Fruit fly (Drosophila melanogaster) whole organism, embryonic: Measurements from ENCODE around the gene H2.0.

Experiments used
- B-H1 ChIP-seq: fragments of 200-800 bp; sonication (Bioruptor generic); IDR thresholded peaks from 3 replicates; pipeline ENCODE4 v1.3.6; 2022; ENCODE audit warnings: missing biosample characterization, missing genetic modification characterization
- Bdp1 ChIP-seq: fragments of 200-800 bp; sonication (Bioruptor generic); optimal IDR thresholded peaks from 3 replicates; lab custom pipeline; 2016; ENCODE audit warnings: missing biosample characterization, missing genetic modification characterization
- Blimp-1 ChIP-seq: fragments of 200-800 bp; sonication (Bioruptor generic); optimal IDR thresholded peaks from 3 replicates; lab custom pipeline; 2018; ENCODE audit warnings: missing biosample characterization, missing genetic modification characterization, mild to moderate bottlenecking, moderate library complexity, missing genetic modification reagents
- CG10543 ChIP-seq: fragments of 200-800 bp; sonication (Bioruptor generic); optimal IDR thresholded peaks from 3 replicates; lab custom pipeline; 2017; ENCODE audit warnings: missing biosample characterization, mild to moderate bottlenecking, missing genetic modification characterization, moderate library complexity
- CG10565 ChIP-seq: fragments of 200-800 bp; sonication (Bioruptor generic); optimal IDR thresholded peaks from 3 replicates; lab custom pipeline; 2016; ENCODE audit warnings: missing biosample characterization, mild to moderate bottlenecking, missing genetic modification characterization
- CG11560 ChIP-seq: fragments of 200-800 bp; sonication (Bioruptor generic); IDR thresholded peaks from 3 replicates; pipeline ENCODE4 v1.3.6; 2022; ENCODE audit warnings: missing biosample characterization, missing genetic modification characterization
- CG1233 ChIP-seq: fragments of 200-800 bp; sonication (Bioruptor generic); optimal IDR thresholded peaks from 4 replicates; lab custom pipeline; 2018; ENCODE audit warnings: missing biosample characterization, mild to moderate bottlenecking, missing genetic modification characterization
- CG1529 ChIP-seq: fragments of 200-800 bp; sonication (Bioruptor generic); optimal IDR thresholded peaks from 3 replicates; lab custom pipeline; 2018; ENCODE audit warnings: missing biosample characterization, missing genetic modification characterization
- CG1602 ChIP-seq: fragments of 200-800 bp; sonication (Bioruptor generic); optimal IDR thresholded peaks from 3 replicates; lab custom pipeline; 2016; ENCODE audit warnings: missing biosample characterization, missing genetic modification characterization
- CG16779 ChIP-seq: fragments of 200-800 bp; sonication (Bioruptor generic); IDR thresholded peaks from 2 replicates; pipeline ENCODE4 v1.3.6; 2022; ENCODE audit warnings: missing biosample characterization, missing genetic modification characterization
- CG16815 ChIP-seq: fragments of 200-800 bp; sonication (Bioruptor generic); optimal IDR thresholded peaks from 3 replicates; lab custom pipeline; 2017; ENCODE audit warnings: missing biosample characterization, mild to moderate bottlenecking, missing genetic modification characterization
- CG17359 ChIP-seq: fragments of 200-800 bp; sonication (Bioruptor generic); optimal IDR thresholded peaks from 3 replicates; lab custom pipeline; 2018; ENCODE audit warnings: missing biosample characterization, mild to moderate bottlenecking, missing genetic modification characterization, moderate library complexity
- CG2120 ChIP-seq: fragments of 200-800 bp; sonication (Bioruptor generic); optimal IDR thresholded peaks from 3 replicates; lab custom pipeline; 2016; ENCODE audit warnings: missing biosample characterization, missing genetic modification characterization
- CG6254 ChIP-seq: fragments of 200-800 bp; sonication (Bioruptor generic); optimal IDR thresholded peaks from 3 replicates; lab custom pipeline; 2017; ENCODE audit warnings: mild to moderate bottlenecking, missing biosample characterization, missing genetic modification reagents, missing genetic modification characterization
- CG6689 ChIP-seq: fragments of 200-800 bp; sonication (Bioruptor generic); IDR thresholded peaks from 2 replicates; pipeline ENCODE4 v1.3.6; 2022; ENCODE audit warnings: missing biosample characterization, missing genetic modification characterization
- CG7556 ChIP-seq: fragments of 200-800 bp; sonication (Bioruptor generic); optimal IDR thresholded peaks from 2 replicates; lab custom pipeline; 2017; ENCODE audit warnings: missing biosample characterization, mild to moderate bottlenecking, missing genetic modification characterization
- CG9797 ChIP-seq: fragments of 200-800 bp; sonication (Bioruptor generic); optimal IDR thresholded peaks from 3 replicates; lab custom pipeline; 2018; ENCODE audit warnings: missing biosample characterization, mild to moderate bottlenecking, missing genetic modification characterization
- CkIIα-i1 ChIP-seq: fragments of 200-800 bp; sonication (Bioruptor generic); IDR thresholded peaks from 2 replicates; pipeline ENCODE4 v1.3.6; 2022; ENCODE audit warnings: missing biosample characterization, missing genetic modification characterization
- D19B ChIP-seq: fragments of 200-800 bp; sonication (Bioruptor generic); optimal IDR thresholded peaks from 2 replicates; lab custom pipeline; 2017; ENCODE audit warnings: missing biosample characterization, mild to moderate bottlenecking, missing genetic modification characterization
- Dfd ChIP-seq, 2 experiments: fragments of >200 bp; optimal IDR thresholded peaks; 2 replicates each; lab custom pipeline; 2017; ENCODE audit warnings: missing biosample characterization in 2 of 2, missing genetic modification characterization in 2 of 2
- Dp ChIP-seq: fragments of 200-800 bp; sonication (Bioruptor generic); optimal IDR thresholded peaks from 2 replicates; lab custom pipeline; 2018; ENCODE audit warnings: missing biosample characterization, mild to moderate bottlenecking, missing genetic modification characterization, moderate library complexity
- Fer3 ChIP-seq: fragments of 200-800 bp; sonication (Bioruptor generic); optimal IDR thresholded peaks from 2 replicates; lab custom pipeline; 2018; ENCODE audit warnings: missing biosample characterization, mild to moderate bottlenecking, missing genetic modification characterization, moderate library complexity
- Gug ChIP-seq: fragments of 200-800 bp; sonication (Bioruptor generic); IDR thresholded peaks from 4 replicates; pipeline ENCODE4 v1.3.6; 2022; ENCODE audit warnings: missing biosample characterization, missing genetic modification characterization
- H2.0 ChIP-seq: fragments of 200-800 bp; sonication (Bioruptor generic); IDR thresholded peaks from 2 replicates; pipeline ENCODE4 v1.3.6; 2022; ENCODE audit warnings: missing biosample characterization, missing genetic modification characterization
- HmgZ ChIP-seq: fragments of 200-800 bp; sonication (Bioruptor generic); optimal IDR thresholded peaks from 2 replicates; lab custom pipeline; 2018; ENCODE audit warnings: missing biosample characterization, mild to moderate bottlenecking, missing genetic modification characterization
- Hmr ChIP-seq: fragments of 200-800 bp; sonication (Bioruptor generic); optimal IDR thresholded peaks from 3 replicates; lab custom pipeline; 2017; ENCODE audit warnings: mild to moderate bottlenecking, missing biosample characterization, missing genetic modification reagents, missing genetic modification characterization
- Nf-YA ChIP-seq: fragments of 200-800 bp; sonication (Bioruptor generic); IDR thresholded peaks from 2 replicates; pipeline ENCODE4 v1.3.6; 2022; ENCODE audit warnings: missing biosample characterization, missing genetic modification characterization
- Side ChIP-seq: fragments of 200-800 bp; sonication (Bioruptor generic); optimal IDR thresholded peaks from 2 replicates; lab custom pipeline; 2016; ENCODE audit warnings: missing biosample characterization, missing genetic modification characterization
- Sin3A ChIP-seq: fragments of >200 bp; optimal IDR thresholded peaks from 2 replicates; lab custom pipeline; 2018
- Sry-δ ChIP-seq: fragments of 200-800 bp; sonication (Bioruptor generic); optimal IDR thresholded peaks from 2 replicates; lab custom pipeline; 2016; ENCODE audit warnings: missing biosample characterization, missing genetic modification characterization
- Ssrp ChIP-seq: fragments of 200-800 bp; sonication (Bioruptor generic); optimal IDR thresholded peaks from 2 replicates; lab custom pipeline; 2018; ENCODE audit warnings: missing biosample characterization, mild to moderate bottlenecking, missing genetic modification characterization, moderate library complexity
- ab ChIP-seq: fragments of 200-800 bp; sonication (Bioruptor generic); optimal IDR thresholded peaks from 2 replicates; lab custom pipeline; 2016; ENCODE audit warnings: missing biosample characterization, missing genetic modification characterization
- bigmax ChIP-seq: fragments of 200-800 bp; sonication (Bioruptor generic); optimal IDR thresholded peaks from 2 replicates; lab custom pipeline; 2018; ENCODE audit warnings: missing biosample characterization, mild to moderate bottlenecking, missing genetic modification characterization
- cas ChIP-seq: fragments of 200-800 bp; sonication (Bioruptor generic); IDR thresholded peaks from 2 replicates; pipeline ENCODE4 v1.3.6; 2022; ENCODE audit warnings: missing biosample characterization, missing genetic modification characterization
- chif ChIP-seq, 2 experiments: fragments of 200-800 bp; sonication (Bioruptor generic); optimal IDR thresholded peaks; 3 replicates each; lab custom pipeline; 2016; ENCODE audit warnings: missing biosample characterization in 2 of 2, missing genetic modification characterization in 2 of 2
- dmrt11E ChIP-seq: fragments of 200-800 bp; sonication (Bioruptor generic); optimal IDR thresholded peaks from 3 replicates; lab custom pipeline; 2018; ENCODE audit warnings: missing biosample characterization, mild to moderate bottlenecking, missing genetic modification characterization, moderate library complexity
- dmrt99B ChIP-seq: fragments of 200-800 bp; sonication (Bioruptor generic); optimal IDR thresholded peaks from 2 replicates; lab custom pipeline; 2018; ENCODE audit warnings: missing biosample characterization, mild to moderate bottlenecking, missing genetic modification characterization, moderate library complexity
- dpn ChIP-seq, 2 experiments: fragments of 200-800 bp; sonication (Bioruptor generic); optimal IDR thresholded peaks; 3 replicates each; lab custom pipeline; 2016; ENCODE audit warnings: missing biosample characterization in 2 of 2, missing genetic modification characterization in 2 of 2
- dysf ChIP-seq: fragments of 200-800 bp; sonication (Bioruptor generic); IDR thresholded peaks from 3 replicates; pipeline ENCODE4 v1.3.6; 2022; ENCODE audit warnings: missing biosample characterization, missing genetic modification characterization
- fd96Cb ChIP-seq: fragments of 200-800 bp; sonication (Bioruptor generic); optimal IDR thresholded peaks from 2 replicates; lab custom pipeline; 2018; ENCODE audit warnings: missing biosample characterization, mild to moderate bottlenecking, missing genetic modification characterization, moderate library complexity
- gt ChIP-seq: fragments of 200-800 bp; sonication (Bioruptor generic); IDR thresholded peaks from 2 replicates; pipeline ENCODE4 v1.3.6; 2022; ENCODE audit warnings: missing biosample characterization, missing genetic modification characterization
- inv ChIP-seq: fragments of 200-800 bp; sonication (Bioruptor generic); IDR thresholded peaks from 2 replicates; pipeline ENCODE4 v1.3.6; 2022; ENCODE audit warnings: missing biosample characterization, missing genetic modification characterization; ENCODE audit not compliant: partially characterized antibody
- knrl ChIP-seq: fragments of 200-800 bp; sonication (Bioruptor generic); IDR thresholded peaks from 3 replicates; pipeline ENCODE4 v1.3.6; 2022; ENCODE audit warnings: missing biosample characterization, missing genetic modification characterization; ENCODE audit not compliant: partially characterized antibody
- lbe ChIP-seq: fragments of 200-800 bp; sonication (Bioruptor generic); optimal IDR thresholded peaks from 2 replicates; lab custom pipeline; 2016; ENCODE audit warnings: missing biosample characterization, mild to moderate bottlenecking, missing genetic modification characterization
- psq ChIP-seq: fragments of 200-800 bp; sonication (Bioruptor generic); optimal IDR thresholded peaks from 2 replicates; lab custom pipeline; 2017; ENCODE audit warnings: missing biosample characterization, missing genetic modification characterization
- sd ChIP-seq: fragments of 200-800 bp; sonication (Bioruptor generic); optimal IDR thresholded peaks from 3 replicates; lab custom pipeline; 2018; ENCODE audit warnings: missing biosample characterization, mild to moderate bottlenecking, missing genetic modification characterization, moderate library complexity
- sens ChIP-seq: fragments of 200-800 bp; sonication (Bioruptor generic); peaks from one replicate; lab custom pipeline; 2016; ENCODE audit warnings: missing biosample characterization, missing genetic modification characterization
- seq ChIP-seq: fragments of 200-800 bp; sonication (Bioruptor generic); IDR thresholded peaks from 2 replicates; pipeline ENCODE4 v1.3.6; 2022; ENCODE audit warnings: missing biosample characterization, missing genetic modification characterization
- so ChIP-seq: fragments of 200-800 bp; sonication (Bioruptor generic); IDR thresholded peaks from 3 replicates; pipeline ENCODE4 v1.3.6; 2022; ENCODE audit warnings: missing biosample characterization, missing genetic modification characterization
- sug ChIP-seq: fragments of 200-800 bp; optimal IDR thresholded peaks from 2 replicates; lab custom pipeline; 2019; ENCODE audit warnings: missing biosample characterization, mild to moderate bottlenecking, missing genetic modification characterization, moderate library complexity
- tio ChIP-seq: fragments of 200-800 bp; sonication (Bioruptor generic); optimal IDR thresholded peaks from 2 replicates; lab custom pipeline; 2017; ENCODE audit warnings: missing biosample characterization, missing genetic modification characterization, inconsistent platforms
- unpg ChIP-seq: fragments of 200-800 bp; sonication (Bioruptor generic); optimal IDR thresholded peaks from 3 replicates; lab custom pipeline; 2018; ENCODE audit warnings: missing biosample characterization, mild to moderate bottlenecking, missing genetic modification characterization, moderate library complexity
- usp ChIP-seq: fragments of >200 bp; optimal IDR thresholded peaks from 2 replicates; lab custom pipeline; 2017; ENCODE audit warnings: missing biosample characterization, missing genetic modification characterization

Gene H2.0

DNA sequence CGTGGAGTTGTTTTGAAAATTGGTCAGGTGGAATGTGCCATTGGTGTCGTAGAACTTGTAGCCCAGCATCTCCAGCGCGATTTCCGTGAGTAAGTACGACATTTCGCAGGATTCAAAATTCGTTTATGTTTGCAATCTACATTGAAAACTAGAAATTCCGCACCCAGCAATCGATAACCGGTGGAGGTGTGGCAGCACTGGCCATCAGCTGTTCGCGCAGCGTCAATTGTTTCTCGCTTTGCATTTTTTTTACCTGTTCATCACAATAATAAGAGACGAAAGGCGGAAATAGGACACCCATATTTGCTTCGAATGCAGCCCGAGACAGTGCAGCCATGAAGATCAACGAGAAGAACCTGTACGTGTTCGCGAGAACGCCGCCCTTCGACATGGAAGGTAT is 29.3 kb upstream of the H2.0 start, which contains the start of the genes CG34179 and slmo (continued):
- TF ChIP-seq sug (tag; lab: Kevin White, UChicago) = no peak
- TF ChIP-seq Side (GFP tag; lab: Kevin White, UChicago) = no peak
- no peak for TF ChIP-seq unpg (GFP tag; lab: Kevin White, UChicago)
- no peak for TF ChIP-seq CG9797 (GFP tag; lab: Kevin White, UChicago)
- TF ChIP-seq chif (GFP tag; optimal IDR thresholded peaks at IDR 0.05; lab: Kevin White, UChicago) = no peak
- no peak for TF ChIP-seq knrl (GFP tag; lab: Robert Waterston, UW)
- no peak for TF ChIP-seq dysf (GFP tag; lab: Robert Waterston, UW)
- TF ChIP-seq inv = no peak
- TF ChIP-seq CG1233 (GFP tag; lab: Kevin White, UChicago) = no peak
- no peak for TF ChIP-seq CG17359 (tag; lab: Kevin White, UChicago)
- TF ChIP-seq dpn (GFP tag; optimal IDR thresholded peaks at IDR 0.05; lab: Kevin White, UChicago) = no peak
- TF ChIP-seq dmrt99B (tag; lab: Kevin White, UChicago) = no peak
- no peak for TF ChIP-seq CG7556
- TF ChIP-seq psq = no peak
- TF ChIP-seq CG11560 = no peak
- no peak for TF ChIP-seq tio
- TF ChIP-seq seq (GFP tag; lab: Robert Waterston, UW) = no peak
- TF ChIP-seq Ssrp = no peak
- TF ChIP-seq sens (GFP tag; lab: Kevin White, UChicago) = no peak
- TF ChIP-seq B-H1 (GFP tag; lab: Robert Waterston, UW) = no peak
- TF ChIP-seq Blimp-1 (GFP tag; lab: Kevin White, UChicago) = no peak
- TF ChIP-seq CG1602 = no peak
- TF ChIP-seq CG16815 (GFP tag; lab: Kevin White, UChicago) = no peak
- TF ChIP-seq usp (GFP tag; lab: Kevin White, UChicago) = no peak
- no peak for TF ChIP-seq Hmr
- no peak for TF ChIP-seq CG10543
- no peak for TF ChIP-seq gt
- no peak for TF ChIP-seq dmrt11E (tag; lab: Kevin White, UChicago)
- TF ChIP-seq CG6689 (GFP tag; lab: Robert Waterston, UW) = no peak
- TF ChIP-seq CG16779 (GFP tag; lab: Robert Waterston, UW) = no peak
- no peak for TF ChIP-seq D19B (GFP tag; lab: Kevin White, UChicago)
- no peak for TF ChIP-seq HmgZ (tag; lab: Kevin White, UChicago)
- no peak for TF ChIP-seq Nf-YA (GFP tag; lab: Robert Waterston, UW)
- TF ChIP-seq ab (GFP tag; lab: Kevin White, UChicago) = no peak
- TF ChIP-seq bigmax = no peak
- TF ChIP-seq cas (GFP tag; lab: Robert Waterston, UW) = no peak
- no peak for TF ChIP-seq Bdp1 (GFP tag; lab: Kevin White, UChicago)
- no peak for TF ChIP-seq CkIIα-i1 (GFP tag; lab: Robert Waterston, UW)
- 0 out of 3 replicates have a peak, but pooled peaks have one; percentile 8 for TF ChIP-seq so (GFP tag; lab: Robert Waterston, UW)
- TF ChIP-seq Gug (GFP tag; lab: Robert Waterston, UW) = no peak
- TF ChIP-seq Sry-δ (GFP tag; lab: Kevin White, UChicago) = peak; percentile 33
- no peak for TF ChIP-seq H2.0 (GFP tag; lab: Robert Waterston, UW)
- no peak for TF ChIP-seq CG10565 (GFP tag; lab: Kevin White, UChicago)
- TF ChIP-seq lbe (GFP tag; lab: Kevin White, UChicago) = no peak
- TF ChIP-seq fd96Cb (tag; lab: Kevin White, UChicago) = no peak
- peak; percentile 74 for TF ChIP-seq sd (tag; lab: Kevin White, UChicago)
- TF ChIP-seq Dp (GFP tag; lab: Kevin White, UChicago) = peak; percentile 37
- no peak for TF ChIP-seq CG2120 (GFP tag; lab: Kevin White, UChicago)
- TF ChIP-seq Sin3A (lab: Kevin White, UChicago) = peak; percentile 13
- no peak for TF ChIP-seq Dfd (GFP tag; optimal IDR thresholded peaks at IDR 0.05; lab: Kevin White, UChicago)
- TF ChIP-seq Fer3 (tag; lab: Kevin White, UChicago) = no peak
- TF ChIP-seq CG6254 = peak; percentile 76
- no peak for TF ChIP-seq CG1529 (GFP tag; lab: Kevin White, UChicago)
